Worm (Caenorhabditis elegans): ENCODE results near the gene perm-5.

perm-5 gene

DNA sequence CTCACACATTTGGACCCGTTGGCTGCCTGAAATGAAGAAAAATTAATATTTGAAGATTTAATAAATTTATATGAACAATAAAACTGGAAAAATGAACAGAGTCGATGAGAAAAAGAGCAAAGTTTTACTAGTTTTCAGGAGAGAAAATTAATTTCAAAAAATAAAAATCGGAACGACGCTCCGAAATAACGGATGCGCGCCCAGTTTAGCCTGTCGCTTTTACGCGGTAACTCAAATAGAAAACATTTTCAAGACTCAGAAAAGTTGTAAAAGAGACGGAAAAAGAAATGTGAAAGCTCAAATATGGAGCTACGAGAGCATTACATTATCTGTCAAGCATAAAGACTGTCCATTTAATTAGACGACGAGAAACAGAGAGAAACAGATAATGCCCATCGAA is at the start of gene perm-5, which contains the start of gene C55C3.73:
perm-5 (minus strand) TSS at position 26 of the 400 bp plus-strand sequence.
C55C3.73 (minus strand) TSS at position 9 of the 400 bp plus-strand sequence.
- TF ChIP-seq ref-1 (GFP tag; conservative IDR thresholded peaks at IDR 0.05) (no peak), T22C8.4 (GFP tag; IDR thresholded peaks at IDR 0.05) (no peak), ztf-29 (GFP tag; IDR thresholded peaks at IDR 0.05) (no peak), ztf-23 (GFP tag; IDR thresholded peaks at IDR 0.05) (no peak), klf-2 (GFP tag; conservative IDR thresholded peaks at IDR 0.05) (no peak), med-1 (GFP tag; optimal IDR thresholded peaks at IDR 0.05; ENCODE audit: insufficient read depth) (no peak), flt-1 (GFP tag; IDR thresholded peaks at IDR 0.05) (no peak), cog-1 (tag; optimal IDR thresholded peaks at IDR 0.05) (no peak), tab-1 (GFP tag; IDR thresholded peaks at IDR 0.05) (no peak)

DNA sequence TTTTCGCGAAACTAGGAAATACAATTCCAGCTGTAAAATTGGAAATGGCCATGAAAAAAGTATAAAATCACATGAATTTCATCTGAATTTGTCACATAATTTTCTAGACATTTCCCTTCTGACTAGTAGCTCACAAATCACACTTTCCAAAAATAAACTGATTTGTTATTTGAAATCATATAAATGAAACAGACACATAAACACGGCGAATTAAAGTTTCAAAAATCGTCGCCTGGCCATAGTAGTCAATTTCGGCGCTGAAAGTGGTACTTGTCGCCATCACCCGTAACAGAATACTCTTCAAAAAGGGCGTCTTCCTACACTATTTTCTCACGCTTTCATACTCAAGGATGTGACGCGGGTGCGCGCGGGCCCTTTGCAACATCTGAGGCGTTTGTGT is 49.4 kb upstream of the perm-5 start:
- no peak for TF ChIP-seq ztf-29 (GFP tag; IDR thresholded peaks at IDR 0.05)
- TF ChIP-seq cog-1 (tag; optimal IDR thresholded peaks at IDR 0.05) = no peak
- TF ChIP-seq klf-2 (GFP tag; conservative IDR thresholded peaks at IDR 0.05) = no peak
- no peak for TF ChIP-seq T22C8.4 (GFP tag; IDR thresholded peaks at IDR 0.05)
- TF ChIP-seq ztf-23 (GFP tag; IDR thresholded peaks at IDR 0.05) = no peak
- no peak for TF ChIP-seq flt-1 (GFP tag; IDR thresholded peaks at IDR 0.05)
- TF ChIP-seq tab-1 (GFP tag; IDR thresholded peaks at IDR 0.05) = no peak
- TF ChIP-seq ref-1 (GFP tag; conservative IDR thresholded peaks at IDR 0.05) = no peak
- no peak for TF ChIP-seq med-1 (GFP tag; optimal IDR thresholded peaks at IDR 0.05; ENCODE audit: insufficient read depth)

DNA sequence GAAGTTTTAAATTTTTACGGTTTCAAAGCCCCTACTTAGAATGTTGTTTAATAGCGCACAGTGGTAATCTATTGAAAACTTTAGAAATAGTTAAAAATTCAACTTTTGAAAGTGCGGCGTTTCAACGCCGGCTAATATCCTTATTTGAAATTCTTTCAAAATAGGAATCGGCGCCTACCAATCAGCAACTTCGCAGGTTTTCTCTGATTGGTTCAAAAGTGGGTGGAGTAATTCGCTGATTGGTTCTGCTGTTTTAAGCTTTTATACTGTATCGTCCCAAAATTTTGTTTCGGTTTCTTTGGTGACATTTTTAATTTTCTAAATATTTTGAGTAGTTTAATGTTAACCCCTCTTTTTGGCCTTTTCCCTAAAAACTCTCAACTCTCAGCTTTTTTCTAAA is 48.7 kb upstream of the perm-5 start:
- TF ChIP-seq med-1 (GFP tag; optimal IDR thresholded peaks at IDR 0.05; ENCODE audit: insufficient read depth) (no peak), ztf-29 (GFP tag; IDR thresholded peaks at IDR 0.05) (no peak), klf-2 (GFP tag; conservative IDR thresholded peaks at IDR 0.05) (no peak), flt-1 (GFP tag; IDR thresholded peaks at IDR 0.05) (no peak), T22C8.4 (GFP tag; IDR thresholded peaks at IDR 0.05) (no peak), ref-1 (GFP tag; conservative IDR thresholded peaks at IDR 0.05) (no peak), ztf-23 (GFP tag; IDR thresholded peaks at IDR 0.05) (no peak), tab-1 (GFP tag; IDR thresholded peaks at IDR 0.05) (no peak), cog-1 (tag; optimal IDR thresholded peaks at IDR 0.05) (no peak)

DNA sequence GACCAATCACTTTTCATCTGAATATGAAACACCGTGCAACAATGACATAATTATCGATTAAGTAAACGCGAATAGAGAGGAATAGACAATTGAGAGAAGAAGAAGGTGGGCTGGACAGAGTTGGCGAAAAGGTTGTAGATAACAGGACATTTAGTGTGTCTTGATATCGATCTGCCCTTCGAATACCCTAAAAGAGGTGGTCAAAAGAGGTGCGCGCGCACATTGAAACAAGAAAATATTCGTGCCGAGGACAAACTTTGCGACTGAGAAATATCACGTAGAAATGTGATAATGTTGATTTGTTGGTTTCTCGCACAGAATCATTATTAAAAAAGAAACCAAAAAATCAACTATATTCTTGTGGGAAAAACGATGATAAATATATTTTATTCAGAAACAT is 46.6 kb upstream of the perm-5 start:
- TF ChIP-seq ztf-23 (GFP tag; IDR thresholded peaks at IDR 0.05) (no peak), tab-1 (GFP tag; IDR thresholded peaks at IDR 0.05) (no peak)

DNA sequence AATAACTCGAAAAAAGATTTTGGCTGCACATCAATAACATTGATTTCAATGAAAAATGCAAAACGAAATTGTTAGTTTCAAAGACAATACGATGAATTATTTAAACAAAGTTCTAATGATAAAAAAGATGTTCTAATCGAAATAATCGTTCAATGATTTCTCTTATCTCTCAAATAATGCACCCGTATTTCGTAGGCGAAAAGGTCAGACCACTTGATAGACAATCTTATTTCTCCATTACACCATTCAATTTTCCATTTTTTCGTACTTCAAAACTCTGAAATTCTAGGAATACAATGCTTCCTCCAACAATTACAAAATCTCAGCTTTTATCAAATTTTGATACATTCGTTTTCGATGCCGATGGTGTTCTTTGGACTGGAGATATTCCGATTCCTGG is 40.8 kb upstream of the perm-5 start, which contains the start of gene C45E5.1:
C45E5.1 (plus strand) TSS at position 290 of the 400 bp plus-strand sequence.
- TF ChIP-seq ref-1 (GFP tag; conservative IDR thresholded peaks at IDR 0.05) (no peak), cog-1 (tag; optimal IDR thresholded peaks at IDR 0.05) (no peak), T22C8.4 (GFP tag; IDR thresholded peaks at IDR 0.05) (no peak), tab-1 (GFP tag; IDR thresholded peaks at IDR 0.05) (no peak), flt-1 (GFP tag; IDR thresholded peaks at IDR 0.05) (no peak), ztf-29 (GFP tag; IDR thresholded peaks at IDR 0.05) (no peak), ztf-23 (GFP tag; IDR thresholded peaks at IDR 0.05) (no peak), med-1 (GFP tag; optimal IDR thresholded peaks at IDR 0.05; ENCODE audit: insufficient read depth) (no peak), klf-2 (GFP tag; conservative IDR thresholded peaks at IDR 0.05) (no peak)

DNA sequence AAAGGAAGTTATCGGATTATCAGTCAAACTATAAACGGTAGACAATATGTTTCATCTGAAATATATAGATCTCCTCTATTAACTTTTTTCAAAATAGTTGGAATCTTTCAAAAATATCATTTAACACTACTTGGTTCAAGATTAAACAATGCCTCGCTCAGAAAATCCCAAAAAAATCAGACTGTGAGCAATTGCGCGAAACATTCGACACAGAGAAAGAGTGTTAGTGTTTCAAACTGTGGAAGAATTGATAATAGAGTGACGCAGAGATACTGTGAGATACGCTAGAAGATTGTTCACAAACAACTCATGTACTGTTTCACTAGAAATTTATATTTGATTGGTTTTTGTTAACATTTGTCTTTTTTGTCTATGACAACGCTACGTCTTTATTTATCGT is 37.8 kb upstream of the perm-5 start, which contains the start of gene chil-11:
chil-11 (plus strand) TSS at position 301 of the 400 bp plus-strand sequence.
- no peak for TF ChIP-seq flt-1 (GFP tag; IDR thresholded peaks at IDR 0.05)
- TF ChIP-seq ztf-23 (GFP tag; IDR thresholded peaks at IDR 0.05) = no peak

DNA sequence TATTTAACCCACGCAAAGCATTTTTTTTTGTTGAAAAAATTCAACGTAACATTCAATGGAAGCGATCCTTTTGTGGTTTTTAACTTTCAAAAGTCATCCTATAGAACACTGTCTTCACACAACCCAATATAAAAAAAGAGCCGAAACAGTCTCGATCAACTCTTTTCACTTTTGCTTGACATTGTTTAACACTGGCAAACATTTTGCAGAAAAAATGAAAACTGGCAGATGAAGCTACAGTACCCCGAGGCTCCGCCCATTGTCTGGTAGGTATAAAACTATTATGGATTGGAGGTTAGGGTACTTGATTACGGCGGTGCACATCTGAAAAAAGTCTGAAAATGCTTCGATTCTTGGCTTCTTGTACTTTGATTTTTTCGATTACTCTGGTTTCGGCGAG is 31.5 kb upstream of the perm-5 start, which contains the start of gene cpg-18:
cpg-18 (plus strand) TSS at position 301 of the 400 bp plus-strand sequence.
- TF ChIP-seq med-1 (GFP tag; optimal IDR thresholded peaks at IDR 0.05; ENCODE audit: insufficient read depth) = no peak
- no peak for TF ChIP-seq ztf-23 (GFP tag; IDR thresholded peaks at IDR 0.05)
- no peak for TF ChIP-seq ref-1 (GFP tag; conservative IDR thresholded peaks at IDR 0.05)
- TF ChIP-seq T22C8.4 (GFP tag; IDR thresholded peaks at IDR 0.05) = no peak
- TF ChIP-seq ztf-29 (GFP tag; IDR thresholded peaks at IDR 0.05) = no peak
- TF ChIP-seq flt-1 (GFP tag; IDR thresholded peaks at IDR 0.05) = no peak
- no peak for TF ChIP-seq tab-1 (GFP tag; IDR thresholded peaks at IDR 0.05)
- TF ChIP-seq klf-2 (GFP tag; conservative IDR thresholded peaks at IDR 0.05) = no peak
- no peak for TF ChIP-seq cog-1 (tag; optimal IDR thresholded peaks at IDR 0.05)

DNA sequence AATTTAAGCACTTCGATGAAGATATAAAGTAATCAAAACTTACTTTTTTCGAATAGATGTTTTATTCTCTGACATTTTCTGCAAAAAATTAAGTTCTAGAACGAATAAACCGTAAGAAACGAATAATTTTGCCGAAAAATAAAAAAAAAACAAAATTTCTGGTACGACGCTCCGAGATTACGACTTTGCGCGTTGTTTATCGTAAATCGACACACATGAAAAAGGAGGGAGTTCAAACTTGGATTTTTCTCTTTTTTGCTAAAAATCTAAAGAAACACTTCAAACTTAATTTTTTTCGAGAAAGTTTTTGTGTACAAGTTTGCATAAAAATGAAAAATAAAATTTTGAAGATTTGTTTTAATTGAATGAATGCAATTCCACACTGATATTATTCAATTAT is 28.3 kb upstream of the perm-5 start, which contains the start of gene H35B03.2:
H35B03.2 (minus strand) TSS at position 78 of the 400 bp plus-strand sequence.
- no peak for TF ChIP-seq klf-2 (GFP tag; conservative IDR thresholded peaks at IDR 0.05)
- no peak for TF ChIP-seq ztf-29 (GFP tag; IDR thresholded peaks at IDR 0.05)
- no peak for TF ChIP-seq flt-1 (GFP tag; IDR thresholded peaks at IDR 0.05)
- TF ChIP-seq cog-1 (tag; optimal IDR thresholded peaks at IDR 0.05) = no peak
- no peak for TF ChIP-seq T22C8.4 (GFP tag; IDR thresholded peaks at IDR 0.05)
- TF ChIP-seq ref-1 (GFP tag; conservative IDR thresholded peaks at IDR 0.05) = no peak
- TF ChIP-seq tab-1 (GFP tag; IDR thresholded peaks at IDR 0.05) = no peak
- TF ChIP-seq ztf-23 (GFP tag; IDR thresholded peaks at IDR 0.05) = no peak
- no peak for TF ChIP-seq med-1 (GFP tag; optimal IDR thresholded peaks at IDR 0.05; ENCODE audit: insufficient read depth)

DNA sequence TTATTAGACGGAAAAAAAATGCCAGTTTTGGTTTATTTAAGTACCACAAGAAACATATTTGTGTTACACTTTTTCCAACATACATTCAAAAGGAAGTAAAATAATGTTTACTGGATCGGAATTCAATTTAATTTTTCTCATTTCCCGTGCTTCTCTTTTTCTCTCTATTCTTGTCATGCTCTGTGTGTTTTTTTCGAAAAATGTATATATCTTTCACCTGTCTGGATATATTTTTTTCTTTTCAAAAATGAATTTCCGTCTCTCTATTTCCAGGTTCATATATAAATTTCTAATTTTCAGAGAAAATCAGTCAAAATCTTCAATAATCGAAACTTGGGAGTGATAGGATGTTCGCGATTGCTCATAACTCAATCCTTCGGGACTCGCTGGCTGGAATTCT is 22.0 kb upstream of the perm-5 start, which contains the start of gene H35B03.1:
H35B03.1 (plus strand) TSS at position 301 of the 400 bp plus-strand sequence.
- no peak for TF ChIP-seq med-1 (GFP tag; optimal IDR thresholded peaks at IDR 0.05; ENCODE audit: insufficient read depth)
- no peak for TF ChIP-seq ztf-23 (GFP tag; IDR thresholded peaks at IDR 0.05)
- no peak for TF ChIP-seq flt-1 (GFP tag; IDR thresholded peaks at IDR 0.05)
- TF ChIP-seq tab-1 (GFP tag; IDR thresholded peaks at IDR 0.05) = no peak
- no peak for TF ChIP-seq T22C8.4 (GFP tag; IDR thresholded peaks at IDR 0.05)
- no peak for TF ChIP-seq cog-1 (tag; optimal IDR thresholded peaks at IDR 0.05)
- TF ChIP-seq ref-1 (GFP tag; conservative IDR thresholded peaks at IDR 0.05) = no peak
- TF ChIP-seq ztf-29 (GFP tag; IDR thresholded peaks at IDR 0.05) = no peak
- TF ChIP-seq klf-2 (GFP tag; conservative IDR thresholded peaks at IDR 0.05) = no peak

DNA sequence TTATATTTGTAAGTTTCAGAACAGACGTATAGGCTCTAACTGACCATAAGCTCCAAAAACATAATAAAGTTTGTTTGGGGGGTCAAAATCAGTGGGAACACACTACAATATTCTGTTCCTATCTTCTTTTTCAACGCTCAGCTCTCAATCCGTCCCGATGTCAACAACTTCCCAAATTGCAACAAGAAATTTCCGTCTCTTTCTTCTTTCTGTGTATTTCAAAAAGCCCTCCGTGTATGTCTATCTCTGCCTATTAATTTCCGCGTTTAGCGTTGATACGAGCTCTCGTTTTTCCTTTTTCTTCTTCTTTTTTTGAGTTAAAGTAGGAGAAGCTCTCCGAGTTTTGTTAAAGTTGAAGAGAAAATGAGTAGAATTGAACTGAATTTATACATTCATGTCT is 20.4 kb upstream of the perm-5 start:
- TF ChIP-seq med-1 (GFP tag; optimal IDR thresholded peaks at IDR 0.05; ENCODE audit: insufficient read depth) (no peak), T22C8.4 (GFP tag; IDR thresholded peaks at IDR 0.05) (no peak), klf-2 (GFP tag; conservative IDR thresholded peaks at IDR 0.05) (no peak), ref-1 (GFP tag; conservative IDR thresholded peaks at IDR 0.05) (no peak), tab-1 (GFP tag; IDR thresholded peaks at IDR 0.05) (no peak), ztf-29 (GFP tag; IDR thresholded peaks at IDR 0.05) (no peak), cog-1 (tag; optimal IDR thresholded peaks at IDR 0.05) (no peak), flt-1 (GFP tag; IDR thresholded peaks at IDR 0.05) (no peak), ztf-23 (GFP tag; IDR thresholded peaks at IDR 0.05) (no peak)

Measured in whole organism, midembryonic.